ENCODE assay signal across 5 fruit fly cellular contexts in the genomic region with DNA sequence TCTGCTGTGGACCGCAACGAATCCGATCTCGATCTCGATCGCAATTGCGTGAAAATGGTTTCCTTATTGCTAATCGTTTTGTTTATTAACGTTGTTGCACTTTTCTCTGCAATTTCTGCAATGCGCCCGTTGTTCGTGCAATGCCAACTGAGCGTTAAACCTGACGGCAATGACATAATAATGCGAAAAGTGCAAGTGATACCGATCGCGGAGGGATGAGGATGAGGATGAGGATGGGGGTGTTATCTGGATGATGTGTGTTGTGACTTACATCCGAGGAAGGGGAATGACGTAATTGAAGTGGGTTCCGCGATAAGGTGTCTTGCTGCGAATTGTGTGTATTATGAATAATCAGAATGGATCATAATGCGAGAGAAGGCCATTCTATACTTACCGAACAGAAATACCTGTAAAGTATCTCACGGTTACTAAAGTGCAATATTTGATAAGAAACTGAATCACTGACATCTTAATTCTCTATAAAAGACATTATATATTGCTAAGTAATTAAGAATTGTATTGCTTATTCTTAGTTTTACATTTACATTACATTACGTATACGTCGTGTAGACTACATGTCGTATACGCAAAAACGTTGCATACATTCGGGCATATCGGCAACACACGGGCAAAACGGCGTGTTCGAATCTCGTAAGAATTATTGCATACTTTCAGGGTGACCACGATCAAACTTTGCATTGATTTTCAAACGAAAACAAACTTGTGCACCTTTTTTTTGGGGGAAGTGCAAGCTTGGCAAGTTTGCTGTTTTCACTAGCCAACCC.
TF ChIP-seq lines count a peak whose summit lies in the region.

No protein-coding gene starts in this region.

- TF ChIP-seq CTCF in S2 (optimal IDR thresholded peaks at IDR 0.05; lab: Kevin White, UChicago): peak; percentile 58 to 70
- peak; percentile 83 for TF ChIP-seq CTCF in whole organism, embryonic (GFP tag; optimal IDR thresholded peaks at IDR 0.05; lab: Kevin White, UChicago)

TF ChIP-seq in whole organism, adult, 20 proteins besides CTCF, POLR2A, EP300 and RAD21:
- TF ChIP-seq toe (GFP tag; optimal IDR thresholded peaks at IDR 0.05; lab: Kevin White, UChicago) (no peak), pad (GFP tag; optimal IDR thresholded peaks at IDR 0.05; lab: Kevin White, UChicago) (no peak), Clk (GFP tag; optimal IDR thresholded peaks at IDR 0.05; lab: Kevin White, UChicago) (no peak), tj (GFP tag; optimal IDR thresholded peaks at IDR 0.05; lab: Kevin White, UChicago) (no peak), CG7101 (tag; optimal IDR thresholded peaks at IDR 0.05; lab: Kevin White, UChicago) (no peak), bab1 (GFP tag; optimal IDR thresholded peaks at IDR 0.05; lab: Kevin White, UChicago) (peak; percentile 47)
TF ChIP-seq in whole organism, adult: peak in this region for 1.

TF ChIP-seq in whole organism, embryonic, 481 proteins besides CTCF, POLR2A, EP300 and RAD21 (continues in another document):
- no peak for TF ChIP-seq CG33557 (GFP tag; optimal IDR thresholded peaks at IDR 0.05; lab: Kevin White, UChicago)
- TF ChIP-seq cg (GFP tag; optimal IDR thresholded peaks at IDR 0.05; lab: Kevin White, UChicago): no peak
- peak; percentile 87 for TF ChIP-seq Bgb (GFP tag; IDR thresholded peaks at IDR 0.05; lab: Robert Waterston, UW; ENCODE audit: partially characterized antibody)
- 0 out of 2 replicates have a peak, but pooled peaks have one; percentile 8 for TF ChIP-seq inv (GFP tag; IDR thresholded peaks at IDR 0.05; lab: Robert Waterston, UW; ENCODE audit: partially characterized antibody)
- no peak for TF ChIP-seq CG17612 (GFP tag; IDR thresholded peaks at IDR 0.05; lab: Robert Waterston, UW)
- TF ChIP-seq oc (tag; optimal IDR thresholded peaks at IDR 0.05; lab: Kevin White, UChicago): no peak
- no peak for TF ChIP-seq CG12769 (tag; optimal IDR thresholded peaks at IDR 0.05; lab: Kevin White, UChicago)
- no peak for TF ChIP-seq Kr (GFP tag; optimal IDR thresholded peaks at IDR 0.05; lab: Kevin White, UChicago)
- TF ChIP-seq CG9797 (GFP tag; optimal IDR thresholded peaks at IDR 0.05; lab: Kevin White, UChicago): no peak
- no peak for TF ChIP-seq Dek (tag; optimal IDR thresholded peaks at IDR 0.05; lab: Kevin White, UChicago)
- peak; percentile 6 for TF ChIP-seq ftz-f1 (GFP tag; optimal IDR thresholded peaks at IDR 0.05; lab: Kevin White, UChicago)
- no peak for TF ChIP-seq CG14667 (GFP tag; IDR thresholded peaks at IDR 0.05; lab: Robert Waterston, UW)
- peak; percentile 68 for TF ChIP-seq CG17359 (tag; optimal IDR thresholded peaks at IDR 0.05; lab: Kevin White, UChicago)
- no peak for TF ChIP-seq tap (tag; optimal IDR thresholded peaks at IDR 0.05; lab: Kevin White, UChicago)
- no peak for TF ChIP-seq NFAT (GFP tag; IDR thresholded peaks at IDR 0.05; lab: Robert Waterston, UW)
- TF ChIP-seq Hmx (GFP tag; optimal IDR thresholded peaks at IDR 0.05; lab: Kevin White, UChicago): no peak
- no peak for TF ChIP-seq Asciz (GFP tag; optimal IDR thresholded peaks at IDR 0.05; lab: Kevin White, UChicago)
- no peak for TF ChIP-seq Mrtf (GFP tag; IDR thresholded peaks at IDR 0.05; lab: Robert Waterston, UW)
- TF ChIP-seq BEAF-32 (GFP tag; optimal IDR thresholded peaks at IDR 0.05; lab: Kevin White, UChicago): no peak
- no peak for TF ChIP-seq CG6683 (GFP tag; optimal IDR thresholded peaks at IDR 0.05; lab: Kevin White, UChicago)
- TF ChIP-seq CG17328 (GFP tag; IDR thresholded peaks at IDR 0.05; lab: Robert Waterston, UW): no peak
- 0 out of 3 replicates have a peak, but pooled peaks have one; percentile 10 for TF ChIP-seq CG16813 (GFP tag; IDR thresholded peaks at IDR 0.05; lab: Robert Waterston, UW; ENCODE audit: partially characterized antibody)
- no peak for TF ChIP-seq ewg (GFP tag; optimal IDR thresholded peaks at IDR 0.05; lab: Kevin White, UChicago)
- no peak for TF ChIP-seq ind (GFP tag; optimal IDR thresholded peaks at IDR 0.05; lab: Kevin White, UChicago)
- TF ChIP-seq Camta (GFP tag; optimal IDR thresholded peaks at IDR 0.05; lab: Kevin White, UChicago): no peak

TF ChIP-seq in whole organism, prepupa, 60 proteins besides CTCF, POLR2A, EP300 and RAD21:
- TF ChIP-seq cyc (GFP tag; optimal IDR thresholded peaks at IDR 0.05; lab: Kevin White, UChicago) (no peak), Eip78C (GFP tag; lab: Kevin White, UChicago) (peak; percentile 62), CG31627 (GFP tag; optimal IDR thresholded peaks at IDR 0.05; lab: Kevin White, UChicago) (no peak), dsx (GFP tag; optimal IDR thresholded peaks at IDR 0.05; lab: Kevin White, UChicago; ENCODE audit: poor library complexity, severe bottlenecking) (no peak), CG9139 (GFP tag; optimal IDR thresholded peaks at IDR 0.05; lab: Kevin White, UChicago) (no peak), CG3032 (tag; optimal IDR thresholded peaks at IDR 0.05; lab: Kevin White, UChicago) (no peak), achi (GFP tag; optimal IDR thresholded peaks at IDR 0.05; lab: Kevin White, UChicago) (no peak), svp (GFP tag; lab: Kevin White, UChicago) (peak; percentile 65), Blimp-1 (GFP tag; optimal IDR thresholded peaks at IDR 0.05; lab: Kevin White, UChicago) (peak; percentile 38), CG6808 (GFP tag; optimal IDR thresholded peaks at IDR 0.05; lab: Kevin White, UChicago) (no peak), CG10631 (GFP tag; optimal IDR thresholded peaks at IDR 0.05; lab: Kevin White, UChicago) (no peak), CG15336 (GFP tag; IDR thresholded peaks at IDR 0.05; lab: Robert Waterston, UW) (no peak), fkh (GFP tag; optimal IDR thresholded peaks at IDR 0.05; lab: Kevin White, UChicago) (no peak), CG3919 (GFP tag; optimal IDR thresholded peaks at IDR 0.05; lab: Kevin White, UChicago) (no peak), CG6163 (GFP tag; IDR thresholded peaks at IDR 0.05; lab: Robert Waterston, UW) (0 out of 3 replicates have a peak, but pooled peaks have one; percentile 41), Sox15 (GFP tag; optimal IDR thresholded peaks at IDR 0.05; lab: Kevin White, UChicago) (no peak), CG8632 (GFP tag; optimal IDR thresholded peaks at IDR 0.05; lab: Kevin White, UChicago) (no peak)
TF ChIP-seq in whole organism, prepupa: peak in this region for 4.

TF ChIP-seq in whole organism, wandering third instar larva, 38 proteins besides CTCF, POLR2A, EP300 and RAD21:
- TF ChIP-seq Myc (optimal IDR thresholded peaks at IDR 0.05; lab: Kevin White, UChicago): peak; percentile 87
- TF ChIP-seq Abd-B (GFP tag; optimal IDR thresholded peaks at IDR 0.05; lab: Kevin White, UChicago): no peak
